Worm (Caenorhabditis elegans) whole organism, L1 larva: Measurements from ENCODE around the gene Y62H9A.9.

Experiments used
- ama-1 ChIP-seq: fragments of 150-350 bp; optimal IDR thresholded peaks from 2 replicates; lab custom pipeline; 2014
- egl-27 ChIP-seq, 2 experiments: fragments of 150-350 bp in 1 of 2; sonication (generic microtip); optimal IDR thresholded peaks; 3 replicates each; lab custom pipeline; 2017 to 2018; ENCODE audit warnings: missing biosample characterization in 2 of 2, missing genetic modification characterization in 2 of 2, missing genetic modification reagents in 2 of 2
- elt-2 ChIP-seq: sonication (generic microtip); optimal IDR thresholded peaks from 2 replicates; lab custom pipeline; 2016; ENCODE audit warnings: missing genetic modification characterization, mild to moderate bottlenecking, inconsistent platforms, missing compliant biosample characterization, missing genetic modification reagents
- hpl-2 ChIP-seq: fragments of 150-350 bp; optimal IDR thresholded peaks from 2 replicates; lab custom pipeline; 2014; ENCODE audit warnings: missing biosample characterization, missing genetic modification reagents, missing genetic modification characterization
- jun-1 ChIP-seq: fragments of 150-350 bp; optimal IDR thresholded peaks from 2 replicates; lab custom pipeline; 2014; ENCODE audit warnings: missing biosample characterization, missing genetic modification reagents, missing genetic modification characterization
- lin-15B ChIP-seq: fragments of 150-350 bp; sonication (generic microtip); optimal IDR thresholded peaks from 3 replicates; lab custom pipeline; 2014; ENCODE audit warnings: missing biosample characterization, missing genetic modification characterization
- mdl-1 ChIP-seq, 2 experiments: fragments of 150-350 bp; optimal IDR thresholded peaks; 2 replicates each; lab custom pipeline; 2014 to 2017; ENCODE audit warnings: missing biosample characterization in 2 of 2, missing genetic modification characterization in 2 of 2, inconsistent platforms in 1 of 2
- mef-2 ChIP-seq: fragments of 150-350 bp; optimal IDR thresholded peaks from 2 replicates; lab custom pipeline; 2014; ENCODE audit warnings: missing biosample characterization, missing genetic modification characterization
- nhr-11 ChIP-seq: fragments of 150-350 bp; optimal IDR thresholded peaks from 2 replicates; lab custom pipeline; 2014; ENCODE audit warnings: missing biosample characterization, missing genetic modification characterization
- nhr-12 ChIP-seq: sonication (generic microtip); optimal IDR thresholded peaks from 2 replicates; lab custom pipeline; 2017; ENCODE audit warnings: missing biosample characterization, missing genetic modification characterization
- nhr-237 ChIP-seq: fragments of 150-350 bp; optimal IDR thresholded peaks from 2 replicates; lab custom pipeline; 2014; ENCODE audit warnings: missing biosample characterization, missing genetic modification characterization
- pqm-1 ChIP-seq: sonication (generic microtip); optimal IDR thresholded peaks from 3 replicates; lab custom pipeline; 2017; ENCODE audit warnings: missing biosample characterization, missing genetic modification characterization
- zip-4 ChIP-seq: fragments of 200-800 bp; sonication (Bioruptor generic); optimal IDR thresholded peaks from 2 replicates; lab custom pipeline; 2018; ENCODE audit warnings: mild to moderate bottlenecking, missing genetic modification characterization, moderate library complexity, missing compliant biosample characterization

ce11 chrX:11917994-11918393, 20.1 kb upstream of the Y62H9A.9 start, which contains the start of gene Y62H9A.16:
- TF ChIP-seq mef-2 (no peak), zip-4 (GFP tag; lab: Kevin White, UChicago) (no peak), nhr-11 (tag; lab: Kevin White, UChicago) (no peak), nhr-12 (no peak), ama-1 (lab: Kevin White, UChicago) (no peak), hpl-2 (GFP tag; lab: Kevin White, UChicago) (no peak), jun-1 (tag; lab: Kevin White, UChicago) (no peak), lin-15B (tag; lab: Kevin White, UChicago) (no peak), egl-27 (tag; optimal IDR thresholded peaks at IDR 0.05; lab: Kevin White, UChicago) (no peak), pqm-1 (tag; lab: Kevin White, UChicago) (no peak), nhr-237 (tag; lab: Kevin White, UChicago) (no peak), mdl-1 (tag; optimal IDR thresholded peaks at IDR 0.05; lab: Kevin White, UChicago) (no peak), elt-2 (tag; lab: Kevin White, UChicago) (no peak)
